Fruit fly (Drosophila melanogaster): ENCODE measurements around the gene Wdr81.
A peak's percentile ranks its signal among the peaks of the same experiment; 100 is the strongest.

Gene Wdr81

DNA sequence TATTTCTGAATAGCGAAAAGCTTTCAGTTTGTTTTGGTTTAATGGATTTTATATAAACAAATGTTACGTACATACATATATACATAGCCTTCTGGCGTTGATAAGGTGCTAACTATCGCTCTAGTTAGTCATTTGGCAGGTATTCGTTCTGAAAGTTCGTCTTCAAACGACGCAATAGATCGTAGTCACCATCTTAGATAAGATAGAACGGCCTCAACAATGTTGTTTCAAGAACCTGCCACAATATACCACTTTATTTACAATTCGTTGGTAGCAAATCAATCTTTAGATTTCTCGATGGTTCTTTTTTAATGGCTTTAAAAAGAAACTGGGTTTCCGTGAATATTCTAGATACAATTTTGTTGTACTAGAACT, 26.1 kb upstream of the Wdr81 start:
- TF ChIP-seq nmo (GFP tag; optimal IDR thresholded peaks at IDR 0.05): no peak
- peak; percentile 29 for TF ChIP-seq CG6854 (GFP tag; optimal IDR thresholded peaks at IDR 0.05)
- no peak for TF ChIP-seq CG43689 (GFP tag; IDR thresholded peaks at IDR 0.05)
- TF ChIP-seq Jarid2 (GFP tag; optimal IDR thresholded peaks at IDR 0.05): no peak
- no peak for TF ChIP-seq gce (GFP tag; IDR thresholded peaks at IDR 0.05)
- TF ChIP-seq lov (optimal IDR thresholded peaks at IDR 0.05): no peak
- no peak for TF ChIP-seq lov (GFP tag; IDR thresholded peaks at IDR 0.05)
- no peak for TF ChIP-seq CG9876 (GFP tag; optimal IDR thresholded peaks at IDR 0.05)
- TF ChIP-seq grn (GFP tag; optimal IDR thresholded peaks at IDR 0.05): peak; percentile 98
- TF ChIP-seq CG8765 (GFP tag; IDR thresholded peaks at IDR 0.05): no peak
- peak; percentile 21 for TF ChIP-seq sug (tag; optimal IDR thresholded peaks at IDR 0.05)
- no peak for TF ChIP-seq inv (GFP tag; IDR thresholded peaks at IDR 0.05; ENCODE audit: partially characterized antibody)
- no peak for TF ChIP-seq Nf-YC (tag; optimal IDR thresholded peaks at IDR 0.05)
- no peak for TF ChIP-seq HLHmδ (GFP tag; optimal IDR thresholded peaks at IDR 0.05)
- TF ChIP-seq exex (tag; optimal IDR thresholded peaks at IDR 0.05): peak; percentile 80
- peak; percentile 98 for TF ChIP-seq sd (tag; optimal IDR thresholded peaks at IDR 0.05)
- no peak for TF ChIP-seq chinmo (GFP tag; IDR thresholded peaks at IDR 0.05; ENCODE audit: partially characterized antibody)
- peak; percentile 75 for TF ChIP-seq CG13624 (GFP tag; optimal IDR thresholded peaks at IDR 0.05)
- TF ChIP-seq CG2120 (GFP tag; optimal IDR thresholded peaks at IDR 0.05): no peak
- no peak for TF ChIP-seq CG17328 (GFP tag; IDR thresholded peaks at IDR 0.05)
- TF ChIP-seq CG4617 (GFP tag; optimal IDR thresholded peaks at IDR 0.05; ENCODE audit: borderline replicate concordance): no peak
- peak; percentile 8 for TF ChIP-seq Deaf1 (tag; optimal IDR thresholded peaks at IDR 0.05)
- TF ChIP-seq CG8089 (GFP tag; optimal IDR thresholded peaks at IDR 0.05): no peak
- peak; percentile 42 for TF ChIP-seq mirr (GFP tag; optimal IDR thresholded peaks at IDR 0.05)
- no peak for TF ChIP-seq ems (GFP tag; optimal IDR thresholded peaks at IDR 0.05)
- TF ChIP-seq CG1792 (GFP tag; optimal IDR thresholded peaks at IDR 0.05): no peak
- no peak for TF ChIP-seq cas (GFP tag; IDR thresholded peaks at IDR 0.05)
- peak; percentile 34; the same call in 1 of the 2 replicates for TF ChIP-seq CG14441 (GFP tag; IDR thresholded peaks at IDR 0.05)

DNA sequence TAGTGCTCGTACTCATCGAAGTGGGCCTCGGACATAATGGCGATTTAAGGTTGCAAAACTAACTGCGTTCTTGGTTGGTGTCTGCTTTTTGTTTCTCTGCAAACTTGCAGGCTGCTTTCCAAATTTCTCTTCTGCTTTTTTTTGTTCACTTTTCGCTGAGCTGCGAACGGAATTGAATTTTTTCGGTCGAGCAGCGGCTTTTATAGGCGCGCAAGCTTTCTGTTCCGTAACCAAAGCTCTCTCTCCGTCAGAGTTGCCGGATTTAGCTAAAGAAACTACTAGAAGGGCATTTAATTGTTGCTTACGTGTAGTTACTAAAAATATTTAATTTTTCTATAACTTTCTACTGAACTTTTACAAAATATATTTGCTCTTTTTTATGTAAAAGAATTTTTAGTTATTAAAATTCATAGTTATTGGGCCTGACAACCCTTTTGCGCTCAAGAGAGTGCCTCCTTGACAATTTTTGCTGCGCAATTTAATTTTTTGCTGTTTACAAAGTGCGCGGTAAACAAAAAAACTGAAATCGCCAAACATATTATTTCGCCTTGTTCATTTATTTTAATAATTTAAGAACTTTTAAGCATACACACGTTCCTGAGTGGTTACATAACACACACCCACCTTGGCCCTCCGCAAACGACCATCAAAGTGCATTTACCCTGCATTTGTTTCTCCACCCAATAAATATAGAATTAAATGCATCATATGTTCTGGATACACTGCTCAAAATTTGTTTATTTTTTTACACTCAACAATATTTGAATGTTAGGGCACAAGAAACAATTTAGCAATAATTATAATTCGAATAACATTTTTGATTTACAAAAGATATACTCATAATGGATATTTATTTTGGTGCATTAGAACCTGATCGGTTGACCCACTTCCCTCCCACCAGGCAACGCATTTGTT, 25.4 kb upstream of the Wdr81 start, which contains the start of gene CG6770:
Gene CG6770 (minus strand): TSS at position 178 of the 915 bp plus-strand sequence.
- peak; percentile 51 for TF ChIP-seq zfh2 (GFP tag; optimal IDR thresholded peaks at IDR 0.05)
- TF ChIP-seq Antp (GFP tag; optimal IDR thresholded peaks at IDR 0.05): peak; percentile 33
- TF ChIP-seq fd102C (GFP tag; optimal IDR thresholded peaks at IDR 0.05): no peak
- TF ChIP-seq Atf3 (GFP tag; optimal IDR thresholded peaks at IDR 0.05): no peak
- TF ChIP-seq CG32767 (GFP tag; IDR thresholded peaks at IDR 0.05): peak; percentile 78
- peak; percentile 87 for TF ChIP-seq Drgx (GFP tag; IDR thresholded peaks at IDR 0.05)
- peak; percentile 77; the same call in 2 of the 3 replicates for TF ChIP-seq CG11456 (GFP tag; IDR thresholded peaks at IDR 0.05)
- TF ChIP-seq dmrt99B (tag; optimal IDR thresholded peaks at IDR 0.05): peak; percentile 83
- TF ChIP-seq Ptx1 (GFP tag; IDR thresholded peaks at IDR 0.05): peak; percentile 84
- TF ChIP-seq kah (GFP tag; optimal IDR thresholded peaks at IDR 0.05): peak; percentile 11
- peak; percentile 56 for TF ChIP-seq CG1529 (GFP tag; optimal IDR thresholded peaks at IDR 0.05)
- TF ChIP-seq sima (GFP tag; optimal IDR thresholded peaks at IDR 0.05): no peak
- TF ChIP-seq ERR (GFP tag; optimal IDR thresholded peaks at IDR 0.05): peak; percentile 26
- peak; percentile 89 for TF ChIP-seq CG6765 (GFP tag; optimal IDR thresholded peaks at IDR 0.05)
- peak; percentile 86 for TF ChIP-seq CG18619 (GFP tag; optimal IDR thresholded peaks at IDR 0.05)
- TF ChIP-seq CG30403 (GFP tag; optimal IDR thresholded peaks at IDR 0.05): peak; percentile 77
- peak; percentile 39 for TF ChIP-seq cato (GFP tag; optimal IDR thresholded peaks at IDR 0.05; ENCODE audit: borderline replicate concordance)
- no peak for TF ChIP-seq CG3065 (GFP tag; optimal IDR thresholded peaks at IDR 0.05)
- TF ChIP-seq sens (GFP tag): peak; percentile 81
- TF ChIP-seq CG3847 (GFP tag; IDR thresholded peaks at IDR 0.05): peak; percentile 85
- peak; percentile 35 for TF ChIP-seq CTCF (GFP tag; optimal IDR thresholded peaks at IDR 0.05)
- TF ChIP-seq Hand (GFP tag; optimal IDR thresholded peaks at IDR 0.05): peak; percentile 92
- peak; percentile 75 for TF ChIP-seq lilli (GFP tag; optimal IDR thresholded peaks at IDR 0.05)
- TF ChIP-seq lbe (GFP tag; optimal IDR thresholded peaks at IDR 0.05): peak; percentile 90
